Worm (Caenorhabditis elegans) whole organism, young adult: Measurements from ENCODE around the gene F49C5.9.

Experiments used
- C06A6.2 ChIP-seq: fragments of 200-800 bp; sonication (Bioruptor generic); conservative IDR thresholded peaks from 2 replicates; pipeline ENCODE4 v1.3.6; 2022; ENCODE audit warnings: missing genetic modification characterization, missing compliant biosample characterization
- F52B5.7 ChIP-seq: sonication (generic microtip); optimal IDR thresholded peaks from 2 replicates; lab custom pipeline; 2016; ENCODE audit warnings: mild to moderate bottlenecking, missing genetic modification characterization, missing compliant biosample characterization
- F55B11.4 ChIP-seq: sonication (generic microtip); optimal IDR thresholded peaks from 2 replicates; lab custom pipeline; 2016; ENCODE audit warnings: missing compliant biosample characterization, missing genetic modification characterization, borderline replicate concordance; ENCODE audit not compliant: insufficient read depth
- Y56A3A.18 ChIP-seq: fragments of 200-800 bp; sonication (Bioruptor generic); IDR thresholded peaks from 2 replicates; pipeline ENCODE4 v1.3.6; 2022; ENCODE audit warnings: missing genetic modification reagents, missing genetic modification characterization, missing compliant biosample characterization
- Y79H2A.3 ChIP-seq: fragments of 200-800 bp; sonication (Bioruptor generic); conservative IDR thresholded peaks from 2 replicates; pipeline ENCODE4 v1.3.6; 2022; ENCODE audit warnings: missing genetic modification reagents, missing genetic modification characterization, missing compliant biosample characterization
- Y95B8A.8 ChIP-seq: fragments of 200-800 bp; sonication (Bioruptor generic); IDR thresholded peaks from 2 replicates; pipeline ENCODE4 v1.3.6; 2022; ENCODE audit warnings: missing genetic modification reagents, missing genetic modification characterization, missing compliant biosample characterization
- ama-1 ChIP-seq, 3 experiments: fragments of 150-350 bp in 1 of 3; sonication (generic microtip) in 2 of 3; optimal IDR thresholded peaks; 2 replicates each; lab custom pipeline; 2014 to 2018; ENCODE audit warnings: missing biosample characterization in 2 of 3, missing genetic modification characterization in 2 of 3, missing genetic modification reagents in 2 of 3
- aptf-3 ChIP-seq: fragments of 200-800 bp; sonication (Bioruptor generic); IDR thresholded peaks from 2 replicates; pipeline ENCODE4 v1.3.6; 2022; ENCODE audit warnings: missing genetic modification characterization, missing compliant biosample characterization
- atf-7 ChIP-seq: sonication (generic microtip); optimal IDR thresholded peaks from 2 replicates; lab custom pipeline; 2017; ENCODE audit warnings: mild to moderate bottlenecking, missing genetic modification characterization, missing compliant biosample characterization
- attf-5 ChIP-seq: fragments of 200-800 bp; sonication (Bioruptor generic); optimal IDR thresholded peaks from 2 replicates; lab custom pipeline; 2018; ENCODE audit warnings: mild to moderate bottlenecking, missing genetic modification characterization, missing compliant biosample characterization
- attf-6 ChIP-seq: fragments of 200-800 bp; sonication (Bioruptor generic); IDR thresholded peaks from 2 replicates; pipeline ENCODE4 v1.3.6; 2022; ENCODE audit warnings: missing genetic modification reagents, missing genetic modification characterization, missing compliant biosample characterization
- cebp-1 ChIP-seq, 2 experiments: fragments of 200-800 bp in 1 of 2; sonication (Bioruptor generic) in 1 of 2; sonication (generic microtip) in 1 of 2; IDR thresholded peaks in 1 of 2; optimal IDR thresholded peaks in 1 of 2; 2 replicates each; pipeline versions ENCODE4 v1.3.6 to Lab custom; 2017 to 2022; ENCODE audit warnings: missing compliant biosample characterization in 2 of 2, missing genetic modification characterization in 2 of 2, mild to moderate bottlenecking in 1 of 2, missing genetic modification reagents in 1 of 2, moderate library complexity in 1 of 2
- cebp-2 ChIP-seq: fragments of 200-800 bp; sonication (Bioruptor generic); IDR thresholded peaks from 2 replicates; pipeline ENCODE4 v1.3.6; 2022; ENCODE audit warnings: missing genetic modification characterization, missing compliant biosample characterization
- ceh-100 ChIP-seq: fragments of 200-800 bp; sonication (Bioruptor generic); IDR thresholded peaks from 2 replicates; pipeline ENCODE4 v1.3.6; 2022; ENCODE audit warnings: missing genetic modification reagents, missing genetic modification characterization, missing compliant biosample characterization
- ceh-91 ChIP-seq: fragments of 200-800 bp; sonication (Bioruptor generic); IDR thresholded peaks from 2 replicates; pipeline ENCODE4 v1.3.6; 2022; ENCODE audit warnings: missing genetic modification reagents, missing genetic modification characterization, missing compliant biosample characterization
- chd-7 ChIP-seq: sonication (generic microtip); optimal IDR thresholded peaks from 2 replicates; lab custom pipeline; 2016; ENCODE audit warnings: mild to moderate bottlenecking, missing genetic modification characterization, moderate library complexity, missing compliant biosample characterization
- dpff-1 ChIP-seq: sonication (generic microtip); optimal IDR thresholded peaks from 2 replicates; lab custom pipeline; 2017; ENCODE audit warnings: mild to moderate bottlenecking, missing genetic modification characterization, missing compliant biosample characterization
- dpl-1 ChIP-seq: fragments of 150-350 bp; optimal IDR thresholded peaks from 2 replicates; lab custom pipeline; 2014; ENCODE audit warnings: missing biosample characterization, missing genetic modification reagents, missing genetic modification characterization
- hlh-12 ChIP-seq: sonication (generic microtip); optimal IDR thresholded peaks from 2 replicates; lab custom pipeline; 2016; ENCODE audit warnings: missing genetic modification characterization, missing compliant biosample characterization
- lin-35 ChIP-seq, 3 experiments: fragments of 150-350 bp in 2 of 3; sonication (generic microtip) in 1 of 3; optimal IDR thresholded peaks; 2 replicates each; lab custom pipeline; 2014 to 2018; ENCODE audit warnings: missing biosample characterization in 3 of 3, missing genetic modification characterization in 3 of 3, missing genetic modification reagents in 3 of 3
- lsl-1 ChIP-seq: fragments of 200-800 bp; sonication (Bioruptor generic); optimal IDR thresholded peaks from 2 replicates; lab custom pipeline; 2018; ENCODE audit warnings: mild to moderate bottlenecking, missing genetic modification characterization, moderate library complexity, missing compliant biosample characterization
- lsy-27 ChIP-seq: sonication (generic microtip); optimal IDR thresholded peaks from 2 replicates; lab custom pipeline; 2017; ENCODE audit warnings: missing genetic modification characterization, mild to moderate bottlenecking, missing compliant biosample characterization, antibody characterized with exemption, missing genotype, borderline replicate concordance; ENCODE audit not compliant: insufficient read depth
- madf-10 ChIP-seq: sonication (generic microtip); optimal IDR thresholded peaks from 2 replicates; lab custom pipeline; 2016; ENCODE audit warnings: mild to moderate bottlenecking, missing genetic modification characterization, missing compliant biosample characterization
- madf-8 ChIP-seq: fragments of 200-800 bp; sonication (Bioruptor generic); conservative IDR thresholded peaks from 2 replicates; pipeline ENCODE4 v1.3.6; 2022; ENCODE audit warnings: missing genetic modification reagents, missing genetic modification characterization, missing compliant biosample characterization
- mcd-1 ChIP-seq: fragments of 200-800 bp; sonication (Bioruptor generic); IDR thresholded peaks from 2 replicates; pipeline ENCODE4 v1.3.6; 2022; ENCODE audit warnings: missing genetic modification reagents, missing genetic modification characterization, missing compliant biosample characterization
- nfya-2 ChIP-seq: fragments of 200-800 bp; sonication (Bioruptor generic); IDR thresholded peaks from 2 replicates; pipeline ENCODE4 v1.3.6; 2022; ENCODE audit warnings: missing genetic modification reagents, missing genetic modification characterization, missing compliant biosample characterization
- nfyb-1 ChIP-seq: fragments of 200-800 bp; sonication (Bioruptor generic); IDR thresholded peaks from 2 replicates; pipeline ENCODE4 v1.3.6; 2022; ENCODE audit warnings: missing genetic modification reagents, missing genetic modification characterization, missing compliant biosample characterization
- nhr-27 ChIP-seq: fragments of 200-800 bp; sonication (Bioruptor generic); optimal IDR thresholded peaks from 2 replicates; lab custom pipeline; 2018; ENCODE audit warnings: mild to moderate bottlenecking, missing genetic modification characterization, moderate library complexity, missing compliant biosample characterization
- nhr-80 ChIP-seq: sonication (generic microtip); optimal IDR thresholded peaks from 2 replicates; lab custom pipeline; 2016; ENCODE audit warnings: missing genetic modification characterization, missing compliant biosample characterization
- nhr-90 ChIP-seq: sonication (generic microtip); optimal IDR thresholded peaks from 2 replicates; lab custom pipeline; 2016; ENCODE audit warnings: missing genotype, mild to moderate bottlenecking, missing genetic modification characterization, missing compliant biosample characterization
- pha-4 ChIP-seq: fragments of 150-350 bp; sonication (generic microtip); optimal IDR thresholded peaks from 2 replicates; lab custom pipeline; 2014; ENCODE audit warnings: missing biosample characterization, missing genetic modification reagents, missing genetic modification characterization
- rpc-1 ChIP-seq, 2 experiments: fragments of 150-350 bp in 1 of 2; sonication (generic microtip) in 1 of 2; optimal IDR thresholded peaks; 2 replicates each; lab custom pipeline; 2014 to 2018; ENCODE audit warnings: missing biosample characterization in 1 of 2, missing genetic modification characterization in 1 of 2, missing genetic modification reagents in 1 of 2, missing genotype in 1 of 2
- somi-1 ChIP-seq: fragments of 200-800 bp; sonication (Bioruptor generic); optimal IDR thresholded peaks from 2 replicates; lab custom pipeline; 2018; ENCODE audit warnings: mild to moderate bottlenecking, missing genetic modification characterization, missing compliant biosample characterization
- xnd-1 ChIP-seq: sonication (generic microtip); optimal IDR thresholded peaks from 2 replicates; lab custom pipeline; 2016; ENCODE audit warnings: missing genotype, missing genetic modification reagents, missing genetic modification characterization, missing compliant biosample characterization
- zim-3 ChIP-seq: sonication (generic microtip); optimal IDR thresholded peaks from 2 replicates; lab custom pipeline; 2017; ENCODE audit warnings: mild to moderate bottlenecking, missing genetic modification characterization, moderate library complexity, missing compliant biosample characterization
- ztf-6 ChIP-seq: fragments of 200-800 bp; sonication (Bioruptor generic); IDR thresholded peaks from 2 replicates; pipeline ENCODE4 v1.3.6; 2022; ENCODE audit warnings: missing genetic modification reagents, missing genetic modification characterization, missing compliant biosample characterization

Gene F49C5.9

ce11 chrII:12555579-12555978 lies 11.1 kb upstream of the F49C5.9 start, which contains the start of gene F49C5.11:
Gene F49C5.11, plus strand, starts transcription at chrII:12555879.
- TF ChIP-seq chd-7 (no peak), aptf-3 (GFP tag; lab: Robert Waterston, UW) (no peak)

- TF ChIP-seq atf-7 (tag; lab: Kevin White, UChicago), result no peak
- TF ChIP-seq nhr-27 (tag; lab: Kevin White, UChicago), result no peak
- TF ChIP-seq cebp-1 (GFP tag; IDR thresholded peaks at IDR 0.05; lab: Robert Waterston, UW), result no peak
- no peak for TF ChIP-seq cebp-1 (tag; optimal IDR thresholded peaks at IDR 0.05; lab: Kevin White, UChicago)
- no peak for TF ChIP-seq madf-8 (GFP tag; lab: Robert Waterston, UW)
- TF ChIP-seq nhr-80 (tag; lab: Kevin White, UChicago), result no peak
- no peak for TF ChIP-seq F55B11.4
These were observed 6.5 kb upstream of the F49C5.9 start for ce11 chrII:12550940-12551339.

- TF ChIP-seq lsy-27 (tag; lab: Kevin White, UChicago) (no peak), lin-35 (GFP tag; optimal IDR thresholded peaks at IDR 0.05; lab: Kevin White, UChicago) (no peak), C06A6.2 (GFP tag; lab: Robert Waterston, UW) (no peak), madf-10 (tag; lab: Kevin White, UChicago) (no peak), attf-6 (GFP tag; lab: Robert Waterston, UW) (no peak), nhr-90 (tag; lab: Kevin White, UChicago) (no peak), nfyb-1 (GFP tag; lab: Robert Waterston, UW) (no peak), ceh-100 (GFP tag; lab: Robert Waterston, UW) (no peak), Y79H2A.3 (GFP tag; lab: Robert Waterston, UW) (no peak), attf-5 (GFP tag; lab: Kevin White, UChicago) (no peak), Y95B8A.8 (GFP tag; lab: Robert Waterston, UW) (no peak), xnd-1 (no peak), pha-4 (no peak), nfya-2 (GFP tag; lab: Robert Waterston, UW) (no peak)
These were observed 5.2 kb upstream of the F49C5.9 start for ce11 chrII:12549613-12550012.

DNA sequence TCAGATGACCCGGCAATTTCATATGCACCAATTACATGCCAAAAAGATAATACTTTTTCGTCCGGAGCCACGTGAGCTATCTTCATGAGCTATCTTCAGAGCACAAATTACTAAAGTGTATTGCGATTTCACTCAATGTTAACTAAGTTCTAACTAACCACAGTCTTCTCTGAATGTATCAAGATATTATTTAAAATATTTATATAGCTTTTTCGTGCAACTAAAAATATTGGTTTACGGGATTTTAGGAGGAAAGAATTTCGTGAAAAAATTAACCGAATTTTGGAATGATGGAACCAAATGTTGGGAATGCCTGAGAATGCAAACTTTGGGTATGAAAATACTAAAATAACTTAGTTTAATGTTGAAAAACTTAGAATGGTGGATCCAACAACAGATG lies 3.1 kb upstream of the F49C5.9 start, which contains the start of gene F49C5.16:
Gene F49C5.16, plus strand, starts transcription at position 301 of the 400 bp plus-strand sequence.
- TF ChIP-seq rpc-1 (optimal IDR thresholded peaks at IDR 0.05; lab: Kevin White, UChicago) (no peak), rpc-1 (tag; optimal IDR thresholded peaks at IDR 0.05; lab: Kevin White, UChicago) (no peak), ztf-6 (no peak), madf-8 (GFP tag; lab: Robert Waterston, UW) (no peak), ceh-91 (GFP tag; lab: Robert Waterston, UW) (no peak), C06A6.2 (GFP tag; lab: Robert Waterston, UW) (no peak), somi-1 (GFP tag; lab: Kevin White, UChicago) (no peak), zim-3 (tag; lab: Kevin White, UChicago) (no peak), hlh-12 (tag; lab: Kevin White, UChicago) (no peak), cebp-2 (no peak), lsy-27 (tag; lab: Kevin White, UChicago) (no peak), F52B5.7 (no peak), Y56A3A.18 (GFP tag; lab: Robert Waterston, UW) (no peak), ama-1 (optimal IDR thresholded peaks at IDR 0.05; lab: Kevin White, UChicago) (no peak), ama-1 (GFP tag; optimal IDR thresholded peaks at IDR 0.05; lab: Kevin White, UChicago) (no peak), dpff-1 (no peak), dpl-1 (GFP tag; lab: Kevin White, UChicago) (no peak), mcd-1 (GFP tag; lab: Robert Waterston, UW) (no peak), chd-7 (no peak), ceh-100 (GFP tag; lab: Robert Waterston, UW) (no peak), lsl-1 (no peak)
